Worm (Caenorhabditis elegans): ENCODE data around the gene srxa-11.

srxa-11 gene

ce11 chrV:13961927-13962419, 38.0 kb downstream of the srxa-11 start, which contains the start of the genes algn-13 and R10D12.13 (continued):
- peak; percentile 2 for TF ChIP-seq ztf-4 (tag; optimal IDR thresholded peaks at IDR 0.05)
- TF ChIP-seq lin-11 (tag; optimal IDR thresholded peaks at IDR 0.05) = peak; percentile 60
- peak; percentile 70 for TF ChIP-seq sem-4 (tag; optimal IDR thresholded peaks at IDR 0.05)
- TF ChIP-seq R02D3.7 (tag; optimal IDR thresholded peaks at IDR 0.05) = no peak
- TF ChIP-seq egl-27 (tag; optimal IDR thresholded peaks at IDR 0.05) = no peak
- TF ChIP-seq dmd-4 (tag; optimal IDR thresholded peaks at IDR 0.05) = no peak
- TF ChIP-seq nhr-21 (tag; optimal IDR thresholded peaks at IDR 0.05) = no peak
- no peak for TF ChIP-seq nhr-6 (tag; optimal IDR thresholded peaks at IDR 0.05)
- TF ChIP-seq blmp-1 (tag; optimal IDR thresholded peaks at IDR 0.05; ENCODE audit: insufficient read depth) = no peak
- TF ChIP-seq nhr-25 (tag; optimal IDR thresholded peaks at IDR 0.05) = peak; percentile 43
- TF ChIP-seq nhr-77 (tag; optimal IDR thresholded peaks at IDR 0.05) = no peak
- no peak for TF ChIP-seq zag-1 (tag; optimal IDR thresholded peaks at IDR 0.05)
- TF ChIP-seq unc-55 (GFP tag; optimal IDR thresholded peaks at IDR 0.05) = peak; percentile 78
- no peak for TF ChIP-seq alr-1 (tag; optimal IDR thresholded peaks at IDR 0.05)
- no peak for TF ChIP-seq ZK546.5 (tag; optimal IDR thresholded peaks at IDR 0.05)

DNA sequence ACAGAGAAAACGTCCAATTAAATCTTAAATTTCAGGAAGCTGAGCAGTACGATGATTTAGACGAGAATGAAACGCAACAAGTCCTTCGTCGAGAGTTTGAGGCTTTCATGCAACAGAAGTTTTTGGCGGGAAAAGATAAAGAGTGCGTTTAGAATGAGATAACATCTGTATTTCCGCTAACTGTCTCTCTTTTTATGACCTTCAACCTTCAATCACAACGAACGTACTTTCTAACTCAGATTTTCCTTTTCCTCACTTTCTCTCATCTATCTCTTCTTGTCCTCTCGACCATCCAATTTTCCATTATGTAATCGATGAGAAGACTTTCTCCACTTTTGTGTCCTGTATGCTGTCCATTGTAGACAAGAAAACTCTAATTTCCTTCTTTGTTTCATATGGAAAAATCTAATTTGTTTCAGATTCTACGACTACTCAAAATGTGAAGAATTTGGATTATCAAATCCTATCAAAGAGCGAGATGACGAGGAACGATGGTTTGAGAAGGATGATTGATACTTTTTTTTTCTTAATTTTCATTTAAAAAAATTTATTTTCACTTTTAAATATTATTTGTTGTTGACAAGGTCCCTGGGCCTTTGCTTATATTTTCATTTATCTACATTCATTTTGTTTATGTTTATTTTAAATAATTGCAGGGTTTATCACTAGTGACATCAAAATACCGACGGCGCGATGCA, 39.5 kb downstream of the srxa-11 start, which contains the start of gene sao-1:
Gene sao-1, plus strand, starts transcription at position 648 of the 698 bp plus-strand sequence.
- TF ChIP-seq nhr-25 (tag; optimal IDR thresholded peaks at IDR 0.05) = no peak
- TF ChIP-seq skn-1 (tag; optimal IDR thresholded peaks at IDR 0.05) = no peak
- no peak for TF ChIP-seq lin-11 (tag; optimal IDR thresholded peaks at IDR 0.05)
- TF ChIP-seq nhr-129 (tag; optimal IDR thresholded peaks at IDR 0.05) = no peak
- no peak for TF ChIP-seq zag-1 (tag; optimal IDR thresholded peaks at IDR 0.05)
- TF ChIP-seq blmp-1 (tag; optimal IDR thresholded peaks at IDR 0.05; ENCODE audit: insufficient read depth) = peak; percentile 98
- TF ChIP-seq sma-9 (GFP tag; optimal IDR thresholded peaks at IDR 0.05) = peak; percentile 13
- no peak for TF ChIP-seq sma-9 (tag; optimal IDR thresholded peaks at IDR 0.05)

All from whole organism, L2 larva.